Worm (Caenorhabditis elegans): ENCODE data around the gene F20B6.10.

- no peak for TF ChIP-seq repo-1 (tag; optimal IDR thresholded peaks at IDR 0.05)
- no peak for TF ChIP-seq bed-1 (GFP tag; IDR thresholded peaks at IDR 0.05)
- TF ChIP-seq ztf-26 (tag; optimal IDR thresholded peaks at IDR 0.05), result no peak
- no peak for TF ChIP-seq snpc-4 (GFP tag; optimal IDR thresholded peaks at IDR 0.05)
- no peak for TF ChIP-seq snpc-4 (tag; optimal IDR thresholded peaks at IDR 0.05)
- TF ChIP-seq unc-62 (GFP tag; optimal IDR thresholded peaks at IDR 0.05), result no peak
- TF ChIP-seq hrde-1 (tag; optimal IDR thresholded peaks at IDR 0.05; ENCODE audit: borderline replicate concordance), result no peak
- no peak for TF ChIP-seq somi-1 (GFP tag; optimal IDR thresholded peaks at IDR 0.05)
- TF ChIP-seq lsy-27 (tag; optimal IDR thresholded peaks at IDR 0.05; ENCODE audit: borderline replicate concordance, insufficient read depth), result no peak
- no peak for TF ChIP-seq F57C9.4 (tag; optimal IDR thresholded peaks at IDR 0.05)
These were observed 24.8 kb downstream of the F20B6.10 start for ce11 chrX:4192235-4192634.
